Worm (Caenorhabditis elegans) whole organism, L1 larva: ENCODE data around the gene cex-2.

Experiments used
- alr-1 ChIP-seq: fragments of 200-800 bp; sonication (Bioruptor generic); optimal IDR thresholded peaks from 2 replicates; lab custom pipeline; 2018; ENCODE audit warnings: borderline replicate concordance, mild to moderate bottlenecking, missing genetic modification characterization, missing compliant biosample characterization
- ceh-82 ChIP-seq, 3 experiments: fragments of 150-350 bp in 1 of 3; sonication (generic microtip) in 2 of 3; optimal IDR thresholded peaks; 2 replicates each; lab custom pipeline; 2014 to 2017; ENCODE audit warnings: missing biosample characterization in 3 of 3, missing genetic modification characterization in 3 of 3
- efl-1 ChIP-seq, 4 experiments: fragments of 150-350 bp; optimal IDR thresholded peaks in 3 of 4; peaks in 1 of 4; 1 replicate in 1 of 4; 2 replicates in 3 of 4; lab custom pipeline; 2014; ENCODE audit warnings: missing biosample characterization in 2 of 4, missing genetic modification characterization in 2 of 4, missing genetic modification reagents in 2 of 4
- elt-3 ChIP-seq, 6 experiments: fragments of 150-350 bp in 1 of 6; sonication (generic microtip); optimal IDR thresholded peaks; 2 replicates each; lab custom pipeline; 2017 to 2018; ENCODE audit warnings: missing biosample characterization in 6 of 6, missing genetic modification characterization in 6 of 6, inconsistent platforms in 1 of 6
- ets-5 ChIP-seq: fragments of 200-800 bp; sonication (Bioruptor generic); IDR thresholded peaks from 2 replicates; pipeline ENCODE4 v1.3.6; 2022; ENCODE audit warnings: missing genetic modification characterization, missing compliant biosample characterization
- hpl-2 ChIP-seq: fragments of 150-350 bp; optimal IDR thresholded peaks from 2 replicates; lab custom pipeline; 2014; ENCODE audit warnings: missing biosample characterization, missing genetic modification reagents, missing genetic modification characterization
- nhr-20 ChIP-seq: sonication (generic microtip); optimal IDR thresholded peaks from 2 replicates; lab custom pipeline; 2016; ENCODE audit warnings: mild to moderate bottlenecking, missing genetic modification characterization, missing compliant biosample characterization
- nhr-77 ChIP-seq: fragments of 150-350 bp; optimal IDR thresholded peaks from 2 replicates; lab custom pipeline; 2014; ENCODE audit warnings: missing biosample characterization, missing genetic modification characterization
- snpc-4 ChIP-seq: fragments of 150-350 bp; optimal IDR thresholded peaks from 2 replicates; lab custom pipeline; 2014; ENCODE audit warnings: missing biosample characterization, missing genetic modification characterization
- sptf-1 ChIP-seq: fragments of 150-350 bp; optimal IDR thresholded peaks from 2 replicates; lab custom pipeline; 2014; ENCODE audit warnings: missing biosample characterization, missing genetic modification characterization
- tbx-2 ChIP-seq: sonication (generic microtip); optimal IDR thresholded peaks from 2 replicates; lab custom pipeline; 2016; ENCODE audit warnings: missing genetic modification characterization, missing compliant biosample characterization

ce11 chrII:7864892-7865291 is 29.7 kb upstream of the cex-2 start:
- TF ChIP-seq sptf-1 (tag; lab: Kevin White, UChicago) (no peak), hpl-2 (GFP tag; lab: Kevin White, UChicago) (no peak), ceh-82 (tag; optimal IDR thresholded peaks at IDR 0.05; lab: Kevin White, UChicago) (no peak), ets-5 (GFP tag; lab: Robert Waterston, UW) (no peak), alr-1 (no peak), nhr-20 (tag; lab: Kevin White, UChicago) (no peak), tbx-2 (tag; lab: Kevin White, UChicago) (no peak), efl-1 (optimal IDR thresholded peaks at IDR 0.05; lab: Kevin White, UChicago) (no peak), efl-1 (GFP tag; optimal IDR thresholded peaks at IDR 0.05 in 1 of 2; lab: Kevin White, UChicago) (peak in 1 of 2 experiments; percentile 62), snpc-4 (tag; lab: Kevin White, UChicago) (no peak), elt-3 (tag; optimal IDR thresholded peaks at IDR 0.05; lab: Kevin White, UChicago) (no peak), nhr-77 (no peak)
